Worm (Caenorhabditis elegans): ENCODE data around the gene mnr-1.

mnr-1 gene

ce11 chrV:20681120-20681519, 26.7 kb downstream of the mnr-1 start, which contains the start of gene srsx-35:
Gene srsx-35 (plus strand): TSS chrV:20681420.
- TF ChIP-seq nhr-11 (tag; optimal IDR thresholded peaks at IDR 0.05): no peak
- no peak for TF ChIP-seq ceh-31 (tag; optimal IDR thresholded peaks at IDR 0.05)
- TF ChIP-seq ttx-3 (tag; optimal IDR thresholded peaks at IDR 0.05): no peak
- TF ChIP-seq pag-3 (tag; optimal IDR thresholded peaks at IDR 0.05; ENCODE audit: borderline replicate concordance): no peak
- TF ChIP-seq ztf-16 (tag; optimal IDR thresholded peaks at IDR 0.05): no peak
- TF ChIP-seq ceh-22 (tag; optimal IDR thresholded peaks at IDR 0.05): no peak
- TF ChIP-seq ceh-14 (tag; optimal IDR thresholded peaks at IDR 0.05): no peak
- no peak for TF ChIP-seq zip-5 (tag; optimal IDR thresholded peaks at IDR 0.05)
- TF ChIP-seq ama-1 (optimal IDR thresholded peaks at IDR 0.05): no peak
- no peak for TF ChIP-seq sox-2 (GFP tag; IDR thresholded peaks at IDR 0.05)
- no peak for TF ChIP-seq npax-4 (tag; optimal IDR thresholded peaks at IDR 0.05)
- TF ChIP-seq ceh-34 (tag; optimal IDR thresholded peaks at IDR 0.05): no peak
- TF ChIP-seq K09A11.1 (tag; optimal IDR thresholded peaks at IDR 0.05; ENCODE audit: insufficient read depth): no peak
- no peak for TF ChIP-seq odd-2 (tag; optimal IDR thresholded peaks at IDR 0.05)

ce11 chrV:20681824-20682223, 27.4 kb downstream of the mnr-1 start:
- TF ChIP-seq ceh-31 (tag; optimal IDR thresholded peaks at IDR 0.05) (no peak), ref-2 (tag; optimal IDR thresholded peaks at IDR 0.05) (peak; percentile 8)

ce11 chrV:20682309-20682708, 27.9 kb downstream of the mnr-1 start:
- TF ChIP-seq npax-4 (tag; optimal IDR thresholded peaks at IDR 0.05): no peak
- no peak for TF ChIP-seq ceh-19 (GFP tag; optimal IDR thresholded peaks at IDR 0.05)
- TF ChIP-seq rnt-1 (tag; optimal IDR thresholded peaks at IDR 0.05): no peak
- TF ChIP-seq unc-3 (GFP tag; conservative IDR thresholded peaks at IDR 0.05): no peak
- TF ChIP-seq unc-3 (tag; optimal IDR thresholded peaks at IDR 0.05): no peak
- TF ChIP-seq mec-3 (tag; optimal IDR thresholded peaks at IDR 0.05; ENCODE audit: borderline replicate concordance): no peak
- TF ChIP-seq K09A11.1 (tag; optimal IDR thresholded peaks at IDR 0.05; ENCODE audit: insufficient read depth): no peak
- TF ChIP-seq C38D4.7 (GFP tag; optimal IDR thresholded peaks at IDR 0.05): no peak
- no peak for TF ChIP-seq sox-2 (GFP tag; IDR thresholded peaks at IDR 0.05)
- no peak for TF ChIP-seq ceh-22 (tag; optimal IDR thresholded peaks at IDR 0.05)
- TF ChIP-seq ceh-6 (GFP tag; optimal IDR thresholded peaks at IDR 0.05): no peak

- TF ChIP-seq fax-1 (tag; optimal IDR thresholded peaks at IDR 0.05) (no peak), rnt-1 (tag; optimal IDR thresholded peaks at IDR 0.05) (no peak), tbx-7 (tag; optimal IDR thresholded peaks at IDR 0.05) (no peak), eyg-1 (tag; optimal IDR thresholded peaks at IDR 0.05) (no peak), dve-1 (tag; optimal IDR thresholded peaks at IDR 0.05) (no peak), T23F11.4 (GFP tag; optimal IDR thresholded peaks at IDR 0.05) (no peak), pag-3 (tag; optimal IDR thresholded peaks at IDR 0.05; ENCODE audit: borderline replicate concordance) (no peak), che-1 (tag; optimal IDR thresholded peaks at IDR 0.05) (no peak), elt-4 (tag; optimal IDR thresholded peaks at IDR 0.05) (no peak), ceh-6 (GFP tag; optimal IDR thresholded peaks at IDR 0.05) (no peak), hlh-13 (GFP tag; optimal IDR thresholded peaks at IDR 0.05) (no peak), sdc-2 (tag; optimal IDR thresholded peaks at IDR 0.05) (no peak), pha-2 (tag; optimal IDR thresholded peaks at IDR 0.05) (no peak), ceh-22 (tag; optimal IDR thresholded peaks at IDR 0.05) (no peak), lim-6 (tag; optimal IDR thresholded peaks at IDR 0.05) (no peak), nhr-232 (tag; optimal IDR thresholded peaks at IDR 0.05) (no peak), sox-4 (tag; optimal IDR thresholded peaks at IDR 0.05) (no peak), K02D7.2 (tag; optimal IDR thresholded peaks at IDR 0.05) (no peak)
Observed at ce11 chrV:20685383-20685782, 30.9 kb downstream of the mnr-1 start, which contains the start of gene klf-2. Gene klf-2 (plus strand): TSS chrV:20685683.

Measured in whole organism, late embryonic.